Fruit fly (Drosophila melanogaster): Measurements from ENCODE around the gene Gem4b.
A peak's percentile ranks its signal among the peaks of the same experiment; 100 is the strongest.

The Gem4b gene

dm6 chrX:3950199-3950645, 9.6 kb downstream of the Gem4b start (continued):
- TF ChIP-seq dsx (GFP tag; optimal IDR thresholded peaks at IDR 0.05; ENCODE audit: poor library complexity, severe bottlenecking): no peak
- TF ChIP-seq Ets96B (tag; optimal IDR thresholded peaks at IDR 0.05): no peak
- TF ChIP-seq CG4318 (GFP tag; optimal IDR thresholded peaks at IDR 0.05): peak; percentile 14
- TF ChIP-seq CG6808 (GFP tag; optimal IDR thresholded peaks at IDR 0.05): no peak
- 0 out of 3 replicates have a peak, but pooled peaks have one; percentile 37 for TF ChIP-seq eg (GFP tag; IDR thresholded peaks at IDR 0.05)
- no peak for TF ChIP-seq Eip75B (GFP tag; optimal IDR thresholded peaks at IDR 0.05)
- TF ChIP-seq CG8319 (GFP tag; optimal IDR thresholded peaks at IDR 0.05): no peak
- no peak for TF ChIP-seq fd59A (GFP tag; optimal IDR thresholded peaks at IDR 0.05)
- TF ChIP-seq lz (GFP tag; optimal IDR thresholded peaks at IDR 0.05): no peak

- no peak for TF ChIP-seq CG4318 (GFP tag; optimal IDR thresholded peaks at IDR 0.05)
- peak; percentile 37; the same call in 1 of the 2 replicates for TF ChIP-seq CG15336 (GFP tag; IDR thresholded peaks at IDR 0.05)
- TF ChIP-seq eg (GFP tag; IDR thresholded peaks at IDR 0.05): peak; percentile 32; the same call in 1 of the 3 replicates
- no peak for TF ChIP-seq CG6808 (GFP tag; optimal IDR thresholded peaks at IDR 0.05)
- TF ChIP-seq esn (GFP tag; optimal IDR thresholded peaks at IDR 0.05): peak; percentile 12
Observed at dm6 chrX:3964965-3965420, 24.3 kb downstream of the Gem4b start, which contains the start of gene lva. Gene lva, minus strand, starts transcription at chrX:3965327.

- TF ChIP-seq Sox102F (GFP tag; optimal IDR thresholded peaks at IDR 0.05): no peak
- TF ChIP-seq Eip93F (GFP tag; optimal IDR thresholded peaks at IDR 0.05): no peak
- TF ChIP-seq CG32006 (GFP tag; optimal IDR thresholded peaks at IDR 0.05): no peak
- TF ChIP-seq CG6854 (GFP tag; optimal IDR thresholded peaks at IDR 0.05): no peak
- no peak for TF ChIP-seq fd59A (GFP tag; optimal IDR thresholded peaks at IDR 0.05)
- no peak for TF ChIP-seq CG16779 (tag; optimal IDR thresholded peaks at IDR 0.05)
- TF ChIP-seq eg (GFP tag; IDR thresholded peaks at IDR 0.05): no peak
- TF ChIP-seq CG8319 (GFP tag; optimal IDR thresholded peaks at IDR 0.05): no peak
- no peak for TF ChIP-seq ss (GFP tag; optimal IDR thresholded peaks at IDR 0.05)
- no peak for TF ChIP-seq Met (GFP tag; optimal IDR thresholded peaks at IDR 0.05)
- TF ChIP-seq Sox15 (GFP tag; optimal IDR thresholded peaks at IDR 0.05): no peak
- TF ChIP-seq CG3032 (tag; optimal IDR thresholded peaks at IDR 0.05): no peak
- TF ChIP-seq Ets21C (GFP tag; optimal IDR thresholded peaks at IDR 0.05): no peak
- TF ChIP-seq acj6 (GFP tag; optimal IDR thresholded peaks at IDR 0.05): no peak
- no peak for TF ChIP-seq CG10669 (GFP tag; optimal IDR thresholded peaks at IDR 0.05)
- no peak for TF ChIP-seq salr (GFP tag; optimal IDR thresholded peaks at IDR 0.05)
- TF ChIP-seq Ets96B (tag; optimal IDR thresholded peaks at IDR 0.05): no peak
- TF ChIP-seq vri (GFP tag; optimal IDR thresholded peaks at IDR 0.05): no peak
Observed at dm6 chrX:3967613-3968012, 27.0 kb downstream of the Gem4b start.

- TF ChIP-seq CG16779 (tag; optimal IDR thresholded peaks at IDR 0.05) (no peak), svp (GFP tag) (no peak), Ets21C (GFP tag; optimal IDR thresholded peaks at IDR 0.05) (no peak), CG6792 (GFP tag; optimal IDR thresholded peaks at IDR 0.05) (no peak), CG8632 (GFP tag; optimal IDR thresholded peaks at IDR 0.05) (no peak), fkh (GFP tag; optimal IDR thresholded peaks at IDR 0.05) (peak; percentile 92), CG6854 (GFP tag; optimal IDR thresholded peaks at IDR 0.05) (no peak), CG3032 (tag; optimal IDR thresholded peaks at IDR 0.05) (peak; percentile 29), ss (GFP tag; optimal IDR thresholded peaks at IDR 0.05) (no peak), CG6276 (GFP tag; optimal IDR thresholded peaks at IDR 0.05) (no peak), CG31627 (GFP tag; optimal IDR thresholded peaks at IDR 0.05) (peak; percentile 0)
Observed at dm6 chrX:3968346-3969044, 27.8 kb downstream of the Gem4b start, which contains the start of gene CG6428. Gene CG6428, minus strand, starts transcription at chrX:3968655.

- TF ChIP-seq CG7368 (GFP tag; optimal IDR thresholded peaks at IDR 0.05) (no peak), Eip78C (GFP tag) (peak; percentile 48), svp (GFP tag) (peak; percentile 49)
Observed at dm6 chrX:3971250-3971649, 30.6 kb downstream of the Gem4b start, which contains the start of gene CG6414. Gene CG6414, minus strand, starts transcription at chrX:3971350.

Measured in whole organism, prepupa.